Worm (Caenorhabditis elegans) whole organism, late embryonic: Measurements from ENCODE around the gene cyp-43A1.

Experiments used
- C08G9.2 ChIP-seq: sonication (generic microtip); optimal IDR thresholded peaks from 2 replicates; lab custom pipeline; 2016; ENCODE audit warnings: mild to moderate bottlenecking, missing genetic modification characterization, moderate library complexity, missing compliant biosample characterization
- C38D4.7 ChIP-seq: fragments of 200-800 bp; sonication (Bioruptor generic); optimal IDR thresholded peaks from 2 replicates; lab custom pipeline; 2018; ENCODE audit warnings: mild to moderate bottlenecking, missing genetic modification characterization, moderate library complexity, missing compliant biosample characterization
- Y22D7AL.16 ChIP-seq: sonication (generic microtip); optimal IDR thresholded peaks from 2 replicates; lab custom pipeline; 2016; ENCODE audit warnings: missing genetic modification characterization, missing compliant biosample characterization
- ahr-1 ChIP-seq: sonication (generic microtip); optimal IDR thresholded peaks from 2 replicates; lab custom pipeline; 2016; ENCODE audit warnings: missing genetic modification characterization, missing compliant biosample characterization
- ama-1 ChIP-seq: fragments of 150-350 bp; optimal IDR thresholded peaks from 2 replicates; lab custom pipeline; 2014
- ceh-18 ChIP-seq: sonication (generic microtip); optimal IDR thresholded peaks from 2 replicates; lab custom pipeline; 2016; ENCODE audit warnings: missing genetic modification characterization, missing compliant biosample characterization
- ceh-2 ChIP-seq: sonication (generic microtip); optimal IDR thresholded peaks from 2 replicates; lab custom pipeline; 2016; ENCODE audit warnings: missing genotype, missing genetic modification characterization, missing compliant biosample characterization
- ceh-22 ChIP-seq: sonication (generic microtip); optimal IDR thresholded peaks from 2 replicates; lab custom pipeline; 2017; ENCODE audit warnings: missing biosample characterization, missing genetic modification characterization
- ceh-24 ChIP-seq: sonication (generic microtip); optimal IDR thresholded peaks from 2 replicates; lab custom pipeline; 2016; ENCODE audit warnings: mild to moderate bottlenecking, missing genetic modification characterization, missing compliant biosample characterization
- ceh-30 ChIP-seq: fragments of 150-350 bp; optimal IDR thresholded peaks from 2 replicates; lab custom pipeline; 2014; ENCODE audit warnings: missing biosample characterization, missing genetic modification characterization
- ceh-34 ChIP-seq: sonication (generic microtip); optimal IDR thresholded peaks from 2 replicates; lab custom pipeline; 2016; ENCODE audit warnings: mild to moderate bottlenecking, missing genetic modification characterization, missing compliant biosample characterization
- ceh-45 ChIP-seq: fragments of 200-800 bp; sonication (Bioruptor generic); IDR thresholded peaks from 2 replicates; pipeline ENCODE4 v1.3.6; 2022; ENCODE audit warnings: missing genetic modification reagents, missing genetic modification characterization, missing compliant biosample characterization
- ceh-48 ChIP-seq: sonication (generic microtip); optimal IDR thresholded peaks from 2 replicates; lab custom pipeline; 2016; ENCODE audit warnings: missing genetic modification characterization, inconsistent platforms, missing compliant biosample characterization
- ceh-6 ChIP-seq: fragments of 200-800 bp; sonication (Bioruptor generic); optimal IDR thresholded peaks from 2 replicates; lab custom pipeline; 2018; ENCODE audit warnings: mild to moderate bottlenecking, missing genetic modification characterization, missing compliant biosample characterization
- dve-1 ChIP-seq: sonication (generic microtip); optimal IDR thresholded peaks from 2 replicates; lab custom pipeline; 2017; ENCODE audit warnings: antibody characterized with exemption, mild to moderate bottlenecking, missing genetic modification characterization, missing compliant biosample characterization
- elt-2 ChIP-seq: sonication (generic microtip); optimal IDR thresholded peaks from 2 replicates; lab custom pipeline; 2016; ENCODE audit warnings: missing genetic modification reagents, missing genetic modification characterization, missing compliant biosample characterization
- eyg-1 ChIP-seq: sonication (generic microtip); optimal IDR thresholded peaks from 2 replicates; lab custom pipeline; 2016; ENCODE audit warnings: missing genotype, missing genetic modification characterization, missing compliant biosample characterization
- fax-1 ChIP-seq: sonication (generic microtip); optimal IDR thresholded peaks from 2 replicates; lab custom pipeline; 2016; ENCODE audit warnings: missing genotype, missing genetic modification characterization, missing compliant biosample characterization
- gmeb-2 ChIP-seq: sonication (generic microtip); optimal IDR thresholded peaks from 2 replicates; lab custom pipeline; 2016; ENCODE audit warnings: missing genetic modification characterization, inconsistent platforms, missing compliant biosample characterization
- hlh-13 ChIP-seq: fragments of 200-800 bp; sonication (Bioruptor generic); optimal IDR thresholded peaks from 2 replicates; lab custom pipeline; 2018; ENCODE audit warnings: mild to moderate bottlenecking, missing genetic modification characterization, missing compliant biosample characterization
- hlh-15 ChIP-seq: sonication (generic microtip); optimal IDR thresholded peaks from 2 replicates; lab custom pipeline; 2016; ENCODE audit warnings: missing genetic modification characterization, missing compliant biosample characterization
- hlh-8 ChIP-seq: sonication (generic microtip); optimal IDR thresholded peaks from 2 replicates; lab custom pipeline; 2016; ENCODE audit warnings: missing genotype, missing genetic modification characterization, missing compliant biosample characterization
- lim-6 ChIP-seq: sonication (generic microtip); optimal IDR thresholded peaks from 2 replicates; lab custom pipeline; 2016; ENCODE audit warnings: missing genetic modification characterization, missing compliant biosample characterization
- lin-11 ChIP-seq: fragments of 200-800 bp; sonication (Bioruptor generic); optimal IDR thresholded peaks from 2 replicates; lab custom pipeline; 2018; ENCODE audit warnings: mild to moderate bottlenecking, missing genetic modification characterization, missing compliant biosample characterization
- mec-3 ChIP-seq: sonication (generic microtip); optimal IDR thresholded peaks from 2 replicates; lab custom pipeline; 2016; ENCODE audit warnings: borderline replicate concordance, missing genetic modification characterization, missing compliant biosample characterization
- nfya-1 ChIP-seq: sonication (generic microtip); optimal IDR thresholded peaks from 2 replicates; lab custom pipeline; 2017; ENCODE audit warnings: missing genetic modification characterization, mild to moderate bottlenecking, missing compliant biosample characterization, antibody characterized with exemption, moderate library complexity
- nhr-11 ChIP-seq: fragments of 150-350 bp; optimal IDR thresholded peaks from 2 replicates; lab custom pipeline; 2014; ENCODE audit warnings: missing biosample characterization, missing genetic modification characterization
- pag-3 ChIP-seq: sonication (generic microtip); optimal IDR thresholded peaks from 2 replicates; lab custom pipeline; 2016; ENCODE audit warnings: missing compliant biosample characterization, missing genetic modification characterization, borderline replicate concordance
- pat-9 ChIP-seq: fragments of 200-800 bp; sonication (Bioruptor generic); optimal IDR thresholded peaks from 2 replicates; lab custom pipeline; 2018; ENCODE audit warnings: mild to moderate bottlenecking, missing genetic modification characterization, moderate library complexity, missing compliant biosample characterization
- pax-1 ChIP-seq: fragments of 150-350 bp; optimal IDR thresholded peaks from 2 replicates; lab custom pipeline; 2014; ENCODE audit warnings: missing biosample characterization, missing genetic modification characterization
- pqm-1 ChIP-seq: sonication (generic microtip); optimal IDR thresholded peaks from 2 replicates; lab custom pipeline; 2016; ENCODE audit warnings: missing genetic modification characterization, missing compliant biosample characterization
- sdc-2 ChIP-seq: sonication (generic microtip); optimal IDR thresholded peaks from 2 replicates; lab custom pipeline; 2016; ENCODE audit warnings: missing genotype, missing genetic modification characterization, missing compliant biosample characterization
- sox-4 ChIP-seq: sonication (generic microtip); optimal IDR thresholded peaks from 2 replicates; lab custom pipeline; 2017; ENCODE audit warnings: mild to moderate bottlenecking, missing genetic modification characterization, inconsistent platforms, missing compliant biosample characterization
- tbx-2 ChIP-seq: sonication (generic microtip); optimal IDR thresholded peaks from 2 replicates; lab custom pipeline; 2016; ENCODE audit warnings: missing genetic modification characterization, missing compliant biosample characterization
- tbx-7 ChIP-seq: sonication (generic microtip); optimal IDR thresholded peaks from 2 replicates; lab custom pipeline; 2016; ENCODE audit warnings: missing genotype, missing genetic modification characterization, missing compliant biosample characterization
- ttx-3 ChIP-seq: sonication (generic microtip); optimal IDR thresholded peaks from 2 replicates; lab custom pipeline; 2016; ENCODE audit warnings: missing genetic modification reagents, missing genetic modification characterization, missing compliant biosample characterization
- unc-42 ChIP-seq: sonication (generic microtip); optimal IDR thresholded peaks from 2 replicates; lab custom pipeline; 2016; ENCODE audit warnings: missing genotype, missing genetic modification characterization, missing compliant biosample characterization
- unc-86 ChIP-seq: sonication (generic microtip); optimal IDR thresholded peaks from 2 replicates; lab custom pipeline; 2016; ENCODE audit warnings: missing genetic modification characterization, missing compliant biosample characterization
- zip-5 ChIP-seq: sonication (generic microtip); optimal IDR thresholded peaks from 2 replicates; lab custom pipeline; 2016; ENCODE audit warnings: missing genetic modification characterization, missing compliant biosample characterization

cyp-43A1 gene

ce11 chrX:5710637-5711036, 3.7 kb upstream of the cyp-43A1 start, which contains the start of gene cat-1:
Gene cat-1 (minus strand): TSS chrX:5710737.
- TF ChIP-seq unc-86 (tag; lab: Kevin White, UChicago): no peak
- TF ChIP-seq ahr-1 (tag; lab: Kevin White, UChicago): no peak
- TF ChIP-seq ama-1 (lab: Kevin White, UChicago): no peak
- TF ChIP-seq fax-1 (tag; lab: Kevin White, UChicago): no peak
- no peak for TF ChIP-seq ceh-48 (tag; lab: Kevin White, UChicago)
- no peak for TF ChIP-seq pat-9
- no peak for TF ChIP-seq C38D4.7 (GFP tag; lab: Kevin White, UChicago)
- TF ChIP-seq pax-1: no peak
- no peak for TF ChIP-seq sdc-2 (tag; lab: Kevin White, UChicago)
- TF ChIP-seq ceh-30 (tag; lab: Kevin White, UChicago): no peak
- TF ChIP-seq ceh-24 (tag; lab: Kevin White, UChicago): no peak
- no peak for TF ChIP-seq nhr-11 (tag; lab: Kevin White, UChicago)

ce11 chrX:5713479-5713878, 843 bp upstream of the cyp-43A1 start:
- TF ChIP-seq hlh-13 (no peak), pag-3 (tag; lab: Kevin White, UChicago) (no peak), ceh-22 (tag; lab: Kevin White, UChicago) (no peak), pqm-1 (no peak)

- TF ChIP-seq hlh-8 (no peak), ceh-34 (tag; lab: Kevin White, UChicago) (no peak)
Observed at ce11 chrX:5715369-5715768, 1.0 kb downstream of the cyp-43A1 start.

ce11 chrX:5715831-5716364, 1.6 kb downstream of the cyp-43A1 start:
- TF ChIP-seq sox-4 (tag; lab: Kevin White, UChicago) (no peak), tbx-2 (tag; lab: Kevin White, UChicago) (no peak), zip-5 (no peak), C08G9.2 (tag; lab: Kevin White, UChicago) (no peak), nfya-1 (tag; lab: Kevin White, UChicago) (no peak), lim-6 (tag; lab: Kevin White, UChicago) (no peak), ttx-3 (tag; lab: Kevin White, UChicago) (no peak), Y22D7AL.16 (tag; lab: Kevin White, UChicago) (no peak), elt-2 (tag; lab: Kevin White, UChicago) (no peak), C38D4.7 (GFP tag; lab: Kevin White, UChicago) (no peak), ceh-48 (tag; lab: Kevin White, UChicago) (no peak), tbx-7 (tag; lab: Kevin White, UChicago) (no peak), mec-3 (tag; lab: Kevin White, UChicago) (no peak), ceh-6 (GFP tag; lab: Kevin White, UChicago) (no peak), lin-11 (no peak), ceh-24 (tag; lab: Kevin White, UChicago) (no peak), ceh-45 (GFP tag; lab: Robert Waterston, UW) (no peak), ceh-2 (no peak), hlh-15 (tag; lab: Kevin White, UChicago) (no peak), pat-9 (no peak)

- no peak for TF ChIP-seq mec-3 (tag; lab: Kevin White, UChicago)
- no peak for TF ChIP-seq unc-86 (tag; lab: Kevin White, UChicago)
- no peak for TF ChIP-seq unc-42 (tag; lab: Kevin White, UChicago)
- TF ChIP-seq elt-2 (tag; lab: Kevin White, UChicago): no peak
- TF ChIP-seq ama-1 (lab: Kevin White, UChicago): no peak
- no peak for TF ChIP-seq tbx-2 (tag; lab: Kevin White, UChicago)
- TF ChIP-seq ceh-30 (tag; lab: Kevin White, UChicago): no peak
- no peak for TF ChIP-seq eyg-1 (tag; lab: Kevin White, UChicago)
- no peak for TF ChIP-seq ceh-34 (tag; lab: Kevin White, UChicago)
- no peak for TF ChIP-seq nhr-11 (tag; lab: Kevin White, UChicago)
- TF ChIP-seq hlh-13: no peak
- TF ChIP-seq Y22D7AL.16 (tag; lab: Kevin White, UChicago): no peak
- TF ChIP-seq gmeb-2: no peak
- no peak for TF ChIP-seq ceh-18 (tag; lab: Kevin White, UChicago)
- no peak for TF ChIP-seq dve-1 (tag; lab: Kevin White, UChicago)
Observed at ce11 chrX:5720124-5720523, 5.8 kb downstream of the cyp-43A1 start, which contains the start of gene C41G11.1. Gene C41G11.1 (minus strand): TSS chrX:5720224.
